Worm (Caenorhabditis elegans): Measurements from ENCODE around the gene unc-119.

ce11 chrIII:10857984-10858383, 44.5 kb upstream of the unc-119 start, which contains the start of gene oxi-1:
- TF ChIP-seq snpc-4 (tag; optimal IDR thresholded peaks at IDR 0.05) (no peak), elt-1 (tag; optimal IDR thresholded peaks at IDR 0.05; ENCODE audit: borderline replicate concordance, insufficient read depth) (no peak), mep-1 (tag; optimal IDR thresholded peaks at IDR 0.05) (no peak), unc-62 (GFP tag; optimal IDR thresholded peaks at IDR 0.05) (no peak), nhr-2 (tag; optimal IDR thresholded peaks at IDR 0.05) (no peak), nhr-237 (tag; optimal IDR thresholded peaks at IDR 0.05) (no peak), ces-1 (GFP tag; optimal IDR thresholded peaks at IDR 0.05) (no peak), nhr-12 (tag; optimal IDR thresholded peaks at IDR 0.05) (no peak), bed-3 (GFP tag; optimal IDR thresholded peaks at IDR 0.05) (no peak), ham-2 (GFP tag; optimal IDR thresholded peaks at IDR 0.05) (no peak), unc-39 (tag; optimal IDR thresholded peaks at IDR 0.05) (no peak), elt-3 (tag; optimal IDR thresholded peaks at IDR 0.05) (no peak), pha-4 (tag; optimal IDR thresholded peaks at IDR 0.05) (no peak)
